Worm (Caenorhabditis elegans) whole organism, late embryonic: ENCODE results near the gene gldi-2.

Experiments
- C08G9.2 ChIP-seq: sonication (generic microtip); optimal IDR thresholded peaks from 2 replicates; lab custom pipeline; 2016; ENCODE audit warnings: mild to moderate bottlenecking, missing genetic modification characterization, moderate library complexity, missing compliant biosample characterization
- F13H6.1 ChIP-seq: sonication (generic microtip); optimal IDR thresholded peaks from 2 replicates; lab custom pipeline; 2016; ENCODE audit warnings: missing genetic modification characterization, missing compliant biosample characterization
- ahr-1 ChIP-seq: sonication (generic microtip); optimal IDR thresholded peaks from 2 replicates; lab custom pipeline; 2016; ENCODE audit warnings: missing genetic modification characterization, missing compliant biosample characterization
- ceh-14 ChIP-seq: sonication (generic microtip); optimal IDR thresholded peaks from 2 replicates; lab custom pipeline; 2016; ENCODE audit warnings: missing genotype, missing genetic modification characterization, missing compliant biosample characterization
- ceh-18 ChIP-seq: sonication (generic microtip); optimal IDR thresholded peaks from 2 replicates; lab custom pipeline; 2016; ENCODE audit warnings: missing genetic modification characterization, missing compliant biosample characterization
- ceh-19 ChIP-seq: fragments of 200-800 bp; sonication (Bioruptor generic); optimal IDR thresholded peaks from 2 replicates; lab custom pipeline; 2018; ENCODE audit warnings: mild to moderate bottlenecking, missing genetic modification characterization, missing compliant biosample characterization
- ceh-2 ChIP-seq: sonication (generic microtip); optimal IDR thresholded peaks from 2 replicates; lab custom pipeline; 2016; ENCODE audit warnings: missing genotype, missing genetic modification characterization, missing compliant biosample characterization
- ceh-22 ChIP-seq: sonication (generic microtip); optimal IDR thresholded peaks from 2 replicates; lab custom pipeline; 2017; ENCODE audit warnings: missing biosample characterization, missing genetic modification characterization
- ceh-24 ChIP-seq: sonication (generic microtip); optimal IDR thresholded peaks from 2 replicates; lab custom pipeline; 2016; ENCODE audit warnings: mild to moderate bottlenecking, missing genetic modification characterization, missing compliant biosample characterization
- ceh-30 ChIP-seq: fragments of 150-350 bp; optimal IDR thresholded peaks from 2 replicates; lab custom pipeline; 2014; ENCODE audit warnings: missing biosample characterization, missing genetic modification characterization
- ceh-31 ChIP-seq: sonication (generic microtip); optimal IDR thresholded peaks from 2 replicates; lab custom pipeline; 2016; ENCODE audit warnings: missing genetic modification characterization, missing compliant biosample characterization
- ceh-34 ChIP-seq: sonication (generic microtip); optimal IDR thresholded peaks from 2 replicates; lab custom pipeline; 2016; ENCODE audit warnings: mild to moderate bottlenecking, missing genetic modification characterization, missing compliant biosample characterization
- che-1 ChIP-seq: sonication (generic microtip); optimal IDR thresholded peaks from 2 replicates; lab custom pipeline; 2016; ENCODE audit warnings: mild to moderate bottlenecking, missing genetic modification characterization, missing compliant biosample characterization
- dmd-4 ChIP-seq: sonication (generic microtip); optimal IDR thresholded peaks from 2 replicates; lab custom pipeline; 2016; ENCODE audit warnings: borderline replicate concordance, missing genetic modification characterization, missing compliant biosample characterization
- dve-1 ChIP-seq: sonication (generic microtip); optimal IDR thresholded peaks from 2 replicates; lab custom pipeline; 2017; ENCODE audit warnings: antibody characterized with exemption, mild to moderate bottlenecking, missing genetic modification characterization, missing compliant biosample characterization
- elt-2 ChIP-seq: sonication (generic microtip); optimal IDR thresholded peaks from 2 replicates; lab custom pipeline; 2016; ENCODE audit warnings: missing genetic modification reagents, missing genetic modification characterization, missing compliant biosample characterization
- ets-4 ChIP-seq: sonication (generic microtip); optimal IDR thresholded peaks from 2 replicates; lab custom pipeline; 2016; ENCODE audit warnings: missing genetic modification characterization, missing compliant biosample characterization
- gmeb-2 ChIP-seq: sonication (generic microtip); optimal IDR thresholded peaks from 2 replicates; lab custom pipeline; 2016; ENCODE audit warnings: missing genetic modification characterization, inconsistent platforms, missing compliant biosample characterization
- hlh-15 ChIP-seq: sonication (generic microtip); optimal IDR thresholded peaks from 2 replicates; lab custom pipeline; 2016; ENCODE audit warnings: missing genetic modification characterization, missing compliant biosample characterization
- hlh-6 ChIP-seq: sonication (generic microtip); optimal IDR thresholded peaks from 2 replicates; lab custom pipeline; 2016; ENCODE audit warnings: missing genotype, missing genetic modification characterization, missing compliant biosample characterization
- hlh-8 ChIP-seq: sonication (generic microtip); optimal IDR thresholded peaks from 2 replicates; lab custom pipeline; 2016; ENCODE audit warnings: missing genotype, missing genetic modification characterization, missing compliant biosample characterization
- lin-11 ChIP-seq: fragments of 200-800 bp; sonication (Bioruptor generic); optimal IDR thresholded peaks from 2 replicates; lab custom pipeline; 2018; ENCODE audit warnings: mild to moderate bottlenecking, missing genetic modification characterization, missing compliant biosample characterization
- madf-2 ChIP-seq: sonication (generic microtip); optimal IDR thresholded peaks from 2 replicates; lab custom pipeline; 2017; ENCODE audit warnings: missing genetic modification characterization, missing compliant biosample characterization
- mec-3 ChIP-seq: sonication (generic microtip); optimal IDR thresholded peaks from 2 replicates; lab custom pipeline; 2016; ENCODE audit warnings: borderline replicate concordance, missing genetic modification characterization, missing compliant biosample characterization
- nfya-1 ChIP-seq: sonication (generic microtip); optimal IDR thresholded peaks from 2 replicates; lab custom pipeline; 2017; ENCODE audit warnings: missing genetic modification characterization, mild to moderate bottlenecking, missing compliant biosample characterization, antibody characterized with exemption, moderate library complexity
- nhr-11 ChIP-seq: fragments of 150-350 bp; optimal IDR thresholded peaks from 2 replicates; lab custom pipeline; 2014; ENCODE audit warnings: missing biosample characterization, missing genetic modification characterization
- nhr-232 ChIP-seq: sonication (generic microtip); optimal IDR thresholded peaks from 2 replicates; lab custom pipeline; 2016; ENCODE audit warnings: missing genetic modification characterization, missing compliant biosample characterization
- odd-2 ChIP-seq: sonication (generic microtip); optimal IDR thresholded peaks from 2 replicates; lab custom pipeline; 2017; ENCODE audit warnings: antibody characterized with exemption, mild to moderate bottlenecking, missing genetic modification characterization, missing compliant biosample characterization
- pag-3 ChIP-seq: sonication (generic microtip); optimal IDR thresholded peaks from 2 replicates; lab custom pipeline; 2016; ENCODE audit warnings: missing compliant biosample characterization, missing genetic modification characterization, borderline replicate concordance
- pat-9 ChIP-seq: fragments of 200-800 bp; sonication (Bioruptor generic); optimal IDR thresholded peaks from 2 replicates; lab custom pipeline; 2018; ENCODE audit warnings: mild to moderate bottlenecking, missing genetic modification characterization, moderate library complexity, missing compliant biosample characterization
- pax-1 ChIP-seq: fragments of 150-350 bp; optimal IDR thresholded peaks from 2 replicates; lab custom pipeline; 2014; ENCODE audit warnings: missing biosample characterization, missing genetic modification characterization
- pha-2 ChIP-seq: sonication (generic microtip); optimal IDR thresholded peaks from 2 replicates; lab custom pipeline; 2017; ENCODE audit warnings: mild to moderate bottlenecking, missing genetic modification characterization, missing compliant biosample characterization
- pros-1 ChIP-seq: fragments of 150-350 bp; optimal IDR thresholded peaks from 2 replicates; lab custom pipeline; 2014; ENCODE audit warnings: missing biosample characterization, missing genetic modification reagents, missing genetic modification characterization
- ref-2 ChIP-seq: sonication (generic microtip); optimal IDR thresholded peaks from 2 replicates; lab custom pipeline; 2016; ENCODE audit warnings: missing genetic modification characterization, missing compliant biosample characterization
- rnt-1 ChIP-seq: sonication (generic microtip); optimal IDR thresholded peaks from 2 replicates; lab custom pipeline; 2016; ENCODE audit warnings: missing genetic modification characterization, missing compliant biosample characterization
- sdc-2 ChIP-seq: sonication (generic microtip); optimal IDR thresholded peaks from 2 replicates; lab custom pipeline; 2016; ENCODE audit warnings: missing genotype, missing genetic modification characterization, missing compliant biosample characterization
- syd-9 ChIP-seq: sonication (generic microtip); optimal IDR thresholded peaks from 2 replicates; lab custom pipeline; 2016; ENCODE audit warnings: mild to moderate bottlenecking, missing genetic modification characterization, moderate library complexity, missing compliant biosample characterization
- tbx-2 ChIP-seq: sonication (generic microtip); optimal IDR thresholded peaks from 2 replicates; lab custom pipeline; 2016; ENCODE audit warnings: missing genetic modification characterization, missing compliant biosample characterization
- tbx-7 ChIP-seq: sonication (generic microtip); optimal IDR thresholded peaks from 2 replicates; lab custom pipeline; 2016; ENCODE audit warnings: missing genotype, missing genetic modification characterization, missing compliant biosample characterization
- ttx-3 ChIP-seq: sonication (generic microtip); optimal IDR thresholded peaks from 2 replicates; lab custom pipeline; 2016; ENCODE audit warnings: missing genetic modification reagents, missing genetic modification characterization, missing compliant biosample characterization
- unc-42 ChIP-seq: sonication (generic microtip); optimal IDR thresholded peaks from 2 replicates; lab custom pipeline; 2016; ENCODE audit warnings: missing genotype, missing genetic modification characterization, missing compliant biosample characterization
- unc-55 ChIP-seq: sonication (generic microtip); optimal IDR thresholded peaks from 2 replicates; lab custom pipeline; 2017; ENCODE audit warnings: missing biosample characterization, missing genetic modification reagents, missing genetic modification characterization
- ztf-16 ChIP-seq: sonication (generic microtip); optimal IDR thresholded peaks from 2 replicates; lab custom pipeline; 2017; ENCODE audit warnings: missing genetic modification characterization, missing compliant biosample characterization

Gene gldi-2

ce11 chrII:6827388-6827787 is 44.2 kb downstream of the gldi-2 start:
- TF ChIP-seq pros-1 = peak; percentile 15
- TF ChIP-seq dmd-4 (tag; lab: Kevin White, UChicago) = peak; percentile 50
- no peak for TF ChIP-seq odd-2 (tag; lab: Kevin White, UChicago)
- peak; percentile 16 for TF ChIP-seq ttx-3 (tag; lab: Kevin White, UChicago)
- no peak for TF ChIP-seq sdc-2 (tag; lab: Kevin White, UChicago)
- TF ChIP-seq ceh-19 (GFP tag; lab: Kevin White, UChicago) = peak; percentile 21
- TF ChIP-seq unc-55 (GFP tag; lab: Kevin White, UChicago) = peak; percentile 87
- TF ChIP-seq ref-2 (tag; lab: Kevin White, UChicago) = peak; percentile 62
- TF ChIP-seq pag-3 (tag; lab: Kevin White, UChicago) = no peak
- TF ChIP-seq ceh-34 (tag; lab: Kevin White, UChicago) = peak; percentile 51
- peak; percentile 77 for TF ChIP-seq rnt-1
- peak; percentile 73 for TF ChIP-seq ceh-31 (tag; lab: Kevin White, UChicago)
- no peak for TF ChIP-seq pax-1
- peak; percentile 49 for TF ChIP-seq ceh-2
- peak; percentile 6 for TF ChIP-seq ceh-24 (tag; lab: Kevin White, UChicago)
- peak; percentile 68 for TF ChIP-seq ceh-14 (tag; lab: Kevin White, UChicago)
- TF ChIP-seq nhr-232 (tag; lab: Kevin White, UChicago) = no peak
- peak; percentile 68 for TF ChIP-seq ceh-18 (tag; lab: Kevin White, UChicago)
- peak; percentile 20 for TF ChIP-seq F13H6.1 (tag; lab: Kevin White, UChicago)
- peak; percentile 81 for TF ChIP-seq tbx-2
- TF ChIP-seq nfya-1 (tag; lab: Kevin White, UChicago) = peak; percentile 54

DNA sequence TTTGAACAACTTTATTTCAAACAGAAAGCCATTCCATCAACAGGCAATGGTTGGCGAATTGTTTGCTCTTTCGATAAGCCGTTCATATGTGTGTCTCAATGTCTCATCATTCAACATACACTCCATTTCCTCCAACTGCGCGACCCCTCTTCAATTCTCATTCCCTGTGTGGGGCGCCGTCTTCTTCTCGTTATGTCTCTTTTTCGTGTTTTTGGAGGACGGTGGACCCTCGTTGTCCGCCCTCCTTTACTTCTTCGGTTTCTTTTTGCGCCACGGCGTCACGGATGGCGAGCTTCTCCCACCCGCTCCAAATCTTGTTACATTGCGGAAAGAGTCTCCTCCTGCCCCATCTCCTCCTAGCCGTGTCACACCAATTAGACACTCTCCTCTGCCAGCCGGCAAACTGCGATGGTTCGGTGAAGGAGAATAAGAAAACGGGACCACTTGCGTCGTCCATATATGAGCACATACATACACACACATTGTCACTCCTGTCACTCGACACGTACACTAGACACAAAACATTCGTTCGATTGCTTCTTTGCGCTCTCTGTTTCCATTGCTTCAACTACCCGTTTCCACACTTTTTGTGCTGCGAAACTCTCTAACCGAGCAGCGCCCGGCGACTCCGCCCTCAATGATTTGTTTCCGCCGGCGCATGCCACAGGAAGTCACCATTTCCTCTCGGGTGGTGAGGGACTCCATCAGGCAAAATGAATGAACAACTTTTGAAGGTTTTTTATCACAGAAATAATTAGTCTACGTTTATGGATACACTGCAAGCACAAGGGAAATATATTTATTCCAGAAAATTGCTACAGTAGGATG is 45.1 kb downstream of the gldi-2 start:
- TF ChIP-seq C08G9.2 (no peak), gmeb-2 (tag; lab: Kevin White, UChicago) (no peak), unc-42 (tag; lab: Kevin White, UChicago) (peak; percentile 91), madf-2 (tag; lab: Kevin White, UChicago) (no peak), pha-2 (tag; lab: Kevin White, UChicago) (no peak), nfya-1 (tag; lab: Kevin White, UChicago) (no peak), ets-4 (tag; lab: Kevin White, UChicago) (no peak), ceh-2 (peak; percentile 19), tbx-7 (tag; lab: Kevin White, UChicago) (no peak), elt-2 (no peak), ceh-22 (tag; lab: Kevin White, UChicago) (no peak), syd-9 (tag; lab: Kevin White, UChicago) (peak; percentile 10), ztf-16 (tag; lab: Kevin White, UChicago) (no peak), hlh-8 (tag; lab: Kevin White, UChicago) (no peak), ref-2 (tag; lab: Kevin White, UChicago) (no peak), hlh-6 (tag; lab: Kevin White, UChicago) (no peak), hlh-15 (no peak), ceh-19 (GFP tag; lab: Kevin White, UChicago) (peak; percentile 9), ttx-3 (tag; lab: Kevin White, UChicago) (no peak), mec-3 (tag; lab: Kevin White, UChicago) (no peak), nhr-11 (tag; lab: Kevin White, UChicago) (no peak), pat-9 (tag; lab: Kevin White, UChicago) (no peak), dve-1 (tag; lab: Kevin White, UChicago) (no peak), pax-1 (no peak), ceh-34 (tag; lab: Kevin White, UChicago) (peak; percentile 53), ceh-31 (tag; lab: Kevin White, UChicago) (peak; percentile 72), lin-11 (tag; lab: Kevin White, UChicago) (no peak), sdc-2 (tag; lab: Kevin White, UChicago) (no peak), rnt-1 (no peak), tbx-2 (no peak), dmd-4 (tag; lab: Kevin White, UChicago) (peak; percentile 21), che-1 (tag; lab: Kevin White, UChicago) (no peak), ahr-1 (no peak), ceh-30 (tag; lab: Kevin White, UChicago) (no peak)
